Worm (Caenorhabditis elegans) whole organism, early embryonic: ENCODE measurements around the gene K08D9.4.

Experiments
- B0310.2 ChIP-seq: sonication (generic microtip); optimal IDR thresholded peaks from 2 replicates; lab custom pipeline; 2016; ENCODE audit warnings: mild to moderate bottlenecking, missing genetic modification characterization, missing compliant biosample characterization
- F13C5.2 ChIP-seq: sonication (generic microtip); optimal IDR thresholded peaks from 2 replicates; lab custom pipeline; 2017; ENCODE audit warnings: mild to moderate bottlenecking, missing genetic modification characterization, inconsistent platforms, missing compliant biosample characterization
- ama-1 ChIP-seq: fragments of 150-350 bp; optimal IDR thresholded peaks from 2 replicates; lab custom pipeline; 2014
- ceh-36 ChIP-seq: sonication (generic microtip); optimal IDR thresholded peaks from 2 replicates; lab custom pipeline; 2016; ENCODE audit warnings: missing genetic modification characterization, inconsistent platforms, missing compliant biosample characterization
- ets-7 ChIP-seq: sonication (generic microtip); optimal IDR thresholded peaks from 2 replicates; lab custom pipeline; 2016; ENCODE audit warnings: missing genotype, missing genetic modification characterization, missing compliant biosample characterization
- flt-1 ChIP-seq: fragments of 200-800 bp; sonication (Bioruptor generic); IDR thresholded peaks from 2 replicates; pipeline ENCODE4 v1.3.6; 2022; ENCODE audit warnings: missing genetic modification characterization, missing compliant biosample characterization
- hnd-1 ChIP-seq: sonication (generic microtip); optimal IDR thresholded peaks from 2 replicates; lab custom pipeline; 2016; ENCODE audit warnings: missing genetic modification characterization, missing compliant biosample characterization
- pes-1 ChIP-seq: fragments of 200-800 bp; sonication (Bioruptor generic); IDR thresholded peaks from 2 replicates; pipeline ENCODE4 v1.3.6; 2022; ENCODE audit warnings: missing genetic modification reagents, missing genetic modification characterization, missing compliant biosample characterization
- scrt-1 ChIP-seq: fragments of 200-800 bp; sonication (Bioruptor generic); IDR thresholded peaks from 2 replicates; pipeline ENCODE4 v1.3.6; 2022; ENCODE audit warnings: missing genetic modification characterization, missing compliant biosample characterization
- sea-1 ChIP-seq: fragments of 200-800 bp; sonication (Bioruptor generic); conservative IDR thresholded peaks from 2 replicates; pipeline ENCODE4 v1.3.6; 2022; ENCODE audit warnings: missing genetic modification characterization, missing compliant biosample characterization
- tbx-11 ChIP-seq: fragments of 200-800 bp; sonication (Bioruptor generic); IDR thresholded peaks from 2 replicates; pipeline ENCODE4 v1.3.6; 2022; ENCODE audit warnings: missing genetic modification characterization, missing compliant biosample characterization
- tbx-37 ChIP-seq: fragments of 200-800 bp; sonication (Bioruptor generic); conservative IDR thresholded peaks from 2 replicates; pipeline ENCODE4 v1.3.6; 2022; ENCODE audit warnings: missing genetic modification reagents, missing genetic modification characterization, missing compliant biosample characterization

ce11 chrV:3165438-3165837 is 34.8 kb downstream of the K08D9.4 start, which contains the start of gene C36C5.14:
- TF ChIP-seq F13C5.2 (no peak), tbx-37 (GFP tag; lab: Robert Waterston, UW) (no peak), ets-7 (tag; lab: Kevin White, UChicago) (no peak), ama-1 (no peak), sea-1 (GFP tag; lab: Robert Waterston, UW) (no peak), ceh-36 (tag; lab: Kevin White, UChicago) (no peak), flt-1 (GFP tag; lab: Robert Waterston, UW) (no peak), hnd-1 (tag; lab: Kevin White, UChicago) (no peak), scrt-1 (no peak), pes-1 (GFP tag; lab: Robert Waterston, UW) (no peak), B0310.2 (tag; lab: Kevin White, UChicago) (no peak), tbx-11 (no peak)
